Worm (Caenorhabditis elegans): ENCODE data around the gene pas-6.

- TF ChIP-seq him-1 (tag; optimal IDR thresholded peaks at IDR 0.05) (peak; percentile 27), dao-5 (tag; optimal IDR thresholded peaks at IDR 0.05) (no peak)
These were observed 8.1 kb downstream of the pas-6 start for ce11 chrV:5576008-5576407.
